Fruit fly (Drosophila melanogaster): ENCODE data around the gene CG15482.

DNA sequence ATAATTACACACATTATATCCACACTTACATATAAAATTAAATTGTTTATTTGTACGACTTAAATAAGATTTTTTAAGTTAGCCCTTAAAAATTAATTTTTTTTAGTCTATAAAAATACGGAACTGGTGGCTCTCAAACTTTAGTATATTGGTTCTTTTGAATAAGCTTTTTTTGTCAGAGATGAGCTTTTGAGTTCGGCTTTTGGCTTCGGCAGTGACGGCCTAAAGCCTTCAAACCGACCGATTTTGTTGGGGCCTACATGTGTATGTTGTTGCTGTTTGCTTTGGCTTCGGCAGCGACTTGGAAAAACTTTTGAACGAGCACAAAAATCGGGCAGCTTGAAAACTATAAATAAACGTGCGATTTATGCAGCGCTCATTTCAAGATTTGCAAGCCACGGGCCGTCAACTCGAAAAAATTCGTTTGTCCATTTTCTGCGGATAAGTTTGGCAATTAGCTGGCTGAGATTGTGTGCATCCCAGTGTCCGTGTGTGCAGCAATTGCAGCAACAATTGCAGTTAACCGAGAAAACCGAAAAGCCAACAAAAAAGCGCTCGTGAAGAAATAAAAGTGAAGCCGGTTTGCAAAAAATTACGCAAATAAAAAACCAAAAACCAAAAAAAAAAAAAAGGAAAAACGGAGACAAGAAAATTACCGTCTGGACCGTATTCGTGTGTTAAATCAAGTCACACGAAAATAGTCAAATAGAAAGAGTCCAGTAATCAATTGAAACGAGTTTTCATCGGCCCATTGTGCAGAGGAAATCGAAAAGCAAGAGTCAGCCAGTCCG lies 34.4 kb upstream of the CG15482 start, which contains the start of gene CG16820:
- TF ChIP-seq pan (optimal IDR thresholded peaks at IDR 0.05), result no peak
- no peak for TF ChIP-seq CG8478 (optimal IDR thresholded peaks at IDR 0.05)
- TF ChIP-seq Dll (optimal IDR thresholded peaks at IDR 0.05), result no peak
- TF ChIP-seq psq (optimal IDR thresholded peaks at IDR 0.05), result no peak

Data from whole organism.